1 fruit fly cellular context compared by ENCODE assay signal in the genomic region with DNA sequence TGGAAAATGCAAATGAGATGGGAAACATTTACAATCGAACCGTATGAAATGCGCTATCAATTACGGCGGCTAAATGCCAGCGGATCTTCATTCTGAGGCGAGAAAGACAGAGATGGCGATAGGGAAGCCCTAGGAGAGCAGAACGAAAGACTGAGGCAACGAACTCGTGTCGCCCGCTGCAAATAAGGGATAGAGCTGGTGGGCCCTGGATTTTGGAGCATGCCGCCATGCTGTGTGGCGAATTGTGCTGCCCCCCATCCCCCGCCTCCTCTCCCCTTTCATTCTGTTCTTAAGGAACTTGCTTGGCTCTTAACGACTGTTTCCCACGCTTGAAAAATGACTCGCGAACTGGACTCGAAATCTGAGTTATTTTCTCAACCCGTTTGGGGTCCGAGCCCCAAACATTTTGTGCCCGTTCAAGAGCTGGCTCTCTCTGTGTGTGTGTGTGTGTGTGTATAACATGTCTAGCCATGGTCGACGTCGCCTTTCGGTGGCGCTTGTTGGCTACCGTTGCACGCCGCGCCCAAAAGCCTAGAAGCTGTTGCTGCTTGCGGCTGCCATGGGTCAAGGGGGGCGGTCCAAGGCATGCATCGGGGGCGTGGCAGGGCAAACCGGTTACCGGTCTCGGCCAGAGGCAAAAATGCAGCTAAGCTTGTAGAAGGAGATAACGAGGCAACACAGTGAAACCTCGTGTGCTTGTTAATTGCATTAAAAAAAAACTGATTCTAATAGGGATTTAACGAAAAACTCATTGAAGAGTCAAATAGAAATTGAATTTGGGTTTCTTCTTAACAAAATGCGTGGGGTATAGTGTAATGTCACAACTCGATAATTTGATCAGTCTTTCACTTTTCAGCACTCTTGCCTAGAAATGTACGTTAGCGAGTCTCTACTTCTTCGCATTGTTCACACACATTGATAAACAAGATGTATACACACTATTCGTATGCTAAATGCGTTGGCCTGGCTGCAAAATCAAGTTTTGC.
A peak's percentile ranks its signal among the peaks of the same experiment; 100 is the strongest.
TF ChIP-seq lines count a peak whose summit lies in the region.

No protein-coding gene starts in this region.

TF ChIP-seq in whole organism, embryonic, 481 proteins besides CTCF, POLR2A, EP300 and RAD21 (continued from another document and continues in another):
- TF ChIP-seq row (GFP tag; IDR thresholded peaks at IDR 0.05; lab: Robert Waterston, UW) (peak; percentile 60), Drgx (GFP tag; IDR thresholded peaks at IDR 0.05; lab: Robert Waterston, UW) (peak; percentile 74; the same call in 1 of the 2 replicates), danr (GFP tag; IDR thresholded peaks at IDR 0.05; lab: Robert Waterston, UW) (no peak), CG3065 (GFP tag; optimal IDR thresholded peaks at IDR 0.05; lab: Kevin White, UChicago) (no peak), Lim3 (GFP tag; IDR thresholded peaks at IDR 0.05; lab: Robert Waterston, UW) (no peak), CG30403 (GFP tag; optimal IDR thresholded peaks at IDR 0.05; lab: Kevin White, UChicago) (no peak), Sry-δ (GFP tag; optimal IDR thresholded peaks at IDR 0.05; lab: Kevin White, UChicago) (no peak), CG14441 (GFP tag; IDR thresholded peaks at IDR 0.05; lab: Robert Waterston, UW) (peak; percentile 54), H15 (GFP tag; IDR thresholded peaks at IDR 0.05; lab: Robert Waterston, UW) (no peak), CG8388 (GFP tag; optimal IDR thresholded peaks at IDR 0.05; lab: Kevin White, UChicago) (no peak), ash1 (GFP tag; optimal IDR thresholded peaks at IDR 0.05; lab: Kevin White, UChicago) (no peak), Xbp1 (GFP tag; optimal IDR thresholded peaks at IDR 0.05; lab: Kevin White, UChicago) (no peak), twi (tag; optimal IDR thresholded peaks at IDR 0.05; lab: Kevin White, UChicago) (no peak), CG8089 (GFP tag; optimal IDR thresholded peaks at IDR 0.05; lab: Kevin White, UChicago) (no peak), onecut (GFP tag; IDR thresholded peaks at IDR 0.05; lab: Robert Waterston, UW) (no peak), CoRest (tag; optimal IDR thresholded peaks at IDR 0.05; lab: Kevin White, UChicago) (no peak), ATbp (GFP tag; optimal IDR thresholded peaks at IDR 0.05; lab: Kevin White, UChicago) (no peak), CG11398 (GFP tag; optimal IDR thresholded peaks at IDR 0.05; lab: Kevin White, UChicago) (no peak), al (GFP tag; IDR thresholded peaks at IDR 0.05; lab: Robert Waterston, UW) (no peak), Dfd (GFP tag; optimal IDR thresholded peaks at IDR 0.05; lab: Kevin White, UChicago) (no peak), Optix (GFP tag; IDR thresholded peaks at IDR 0.05; lab: Robert Waterston, UW) (no peak), CG18262 (tag; optimal IDR thresholded peaks at IDR 0.05; lab: Kevin White, UChicago) (no peak), Gug (GFP tag; IDR thresholded peaks at IDR 0.05; lab: Robert Waterston, UW) (no peak), Dad (GFP tag; optimal IDR thresholded peaks at IDR 0.05; lab: Kevin White, UChicago) (no peak), CG4360 (GFP tag; IDR thresholded peaks at IDR 0.05; lab: Robert Waterston, UW) (no peak), dpn (GFP tag; optimal IDR thresholded peaks at IDR 0.05; lab: Kevin White, UChicago) (no peak), HHEX (GFP tag; optimal IDR thresholded peaks at IDR 0.05; lab: Kevin White, UChicago) (no peak), odd (GFP tag; optimal IDR thresholded peaks at IDR 0.05; lab: Kevin White, UChicago) (no peak), CG15479 (GFP tag; optimal IDR thresholded peaks at IDR 0.05; lab: Kevin White, UChicago) (no peak), caup (GFP tag; optimal IDR thresholded peaks at IDR 0.05; lab: Kevin White, UChicago; ENCODE audit: severe bottlenecking) (no peak), Atf3 (GFP tag; optimal IDR thresholded peaks at IDR 0.05; lab: Kevin White, UChicago) (no peak), CG14965 (GFP tag; optimal IDR thresholded peaks at IDR 0.05; lab: Kevin White, UChicago; ENCODE audit: borderline replicate concordance) (no peak), hkb (optimal IDR thresholded peaks at IDR 0.05; lab: Kevin White, UChicago) (no peak), hkb (GFP tag; IDR thresholded peaks at IDR 0.05; lab: Robert Waterston, UW) (peak; percentile 40; the same call in 1 of the 2 replicates), CG6254 (GFP tag; optimal IDR thresholded peaks at IDR 0.05; lab: Kevin White, UChicago) (no peak), CG10959 (GFP tag; IDR thresholded peaks at IDR 0.05; lab: Robert Waterston, UW) (no peak), tx (GFP tag; optimal IDR thresholded peaks at IDR 0.05; lab: Kevin White, UChicago) (no peak), CG12391 (tag; optimal IDR thresholded peaks at IDR 0.05; lab: Kevin White, UChicago) (no peak), lbe (GFP tag; optimal IDR thresholded peaks at IDR 0.05; lab: Kevin White, UChicago) (peak; percentile 23), sens-2 (GFP tag; IDR thresholded peaks at IDR 0.05; lab: Robert Waterston, UW) (no peak), CG13123 (GFP tag; optimal IDR thresholded peaks at IDR 0.05; lab: Kevin White, UChicago) (no peak), CG1832 (GFP tag; optimal IDR thresholded peaks at IDR 0.05; lab: Kevin White, UChicago) (no peak), Bteb2 (GFP tag; optimal IDR thresholded peaks at IDR 0.05; lab: Kevin White, UChicago) (no peak), Hr78 (GFP tag; optimal IDR thresholded peaks at IDR 0.05; lab: Kevin White, UChicago) (peak in 1 of 2 experiments; percentile 21), Taf1 (GFP tag; IDR thresholded peaks at IDR 0.05; lab: Robert Waterston, UW) (no peak), CG3407 (GFP tag; optimal IDR thresholded peaks at IDR 0.05; lab: Kevin White, UChicago) (no peak), CG2129 (GFP tag; IDR thresholded peaks at IDR 0.05; lab: Robert Waterston, UW; ENCODE audit: partially characterized antibody) (no peak), Pdp1 (GFP tag; optimal IDR thresholded peaks at IDR 0.05; lab: Kevin White, UChicago) (peak in 1 of 2 experiments; percentile 32), CG4424 (GFP tag; optimal IDR thresholded peaks at IDR 0.05; lab: Kevin White, UChicago) (no peak), knrl (GFP tag; IDR thresholded peaks at IDR 0.05; lab: Robert Waterston, UW; ENCODE audit: partially characterized antibody) (no peak), CG2889 (GFP tag; IDR thresholded peaks at IDR 0.05; lab: Robert Waterston, UW) (no peak), CG6765 (GFP tag; optimal IDR thresholded peaks at IDR 0.05; lab: Kevin White, UChicago) (no peak), CG9215 (GFP tag; IDR thresholded peaks at IDR 0.05; lab: Robert Waterston, UW) (no peak), CG11560 (tag; IDR thresholded peaks at IDR 0.05; lab: Robert Waterston, UW) (no peak), klu (GFP tag; IDR thresholded peaks at IDR 0.05; lab: Robert Waterston, UW) (no peak), CG10267 (tag; optimal IDR thresholded peaks at IDR 0.05; lab: Kevin White, UChicago) (no peak), sna (GFP tag; IDR thresholded peaks at IDR 0.05; lab: Robert Waterston, UW; ENCODE audit: partially characterized antibody) (no peak), lola (GFP tag; optimal IDR thresholded peaks at IDR 0.05; lab: Kevin White, UChicago) (no peak), da (GFP tag; optimal IDR thresholded peaks at IDR 0.05; lab: Kevin White, UChicago) (no peak), CG8944 (GFP tag; optimal IDR thresholded peaks at IDR 0.05; lab: Kevin White, UChicago) (no peak), CG30020 (tag; optimal IDR thresholded peaks at IDR 0.05; lab: Kevin White, UChicago) (no peak), sob (GFP tag; IDR thresholded peaks at IDR 0.05; lab: Robert Waterston, UW) (no peak), Awh (GFP tag; IDR thresholded peaks at IDR 0.05; lab: Robert Waterston, UW) (0 out of 2 replicates have a peak, but pooled peaks have one; percentile 28), CG33557 (GFP tag; optimal IDR thresholded peaks at IDR 0.05; lab: Kevin White, UChicago) (no peak), CG10979 (tag; optimal IDR thresholded peaks at IDR 0.05; lab: Kevin White, UChicago) (no peak), cas (GFP tag; IDR thresholded peaks at IDR 0.05; lab: Robert Waterston, UW) (no peak), D19A (tag; optimal IDR thresholded peaks at IDR 0.05; lab: Kevin White, UChicago) (no peak), TFAM (GFP tag; optimal IDR thresholded peaks at IDR 0.05; lab: Kevin White, UChicago) (no peak), CG31224 (GFP tag; IDR thresholded peaks at IDR 0.05; lab: Robert Waterston, UW) (no peak), grn (GFP tag; optimal IDR thresholded peaks at IDR 0.05; lab: Kevin White, UChicago) (no peak), CG15514 (GFP tag; optimal IDR thresholded peaks at IDR 0.05; lab: Kevin White, UChicago) (no peak), CG18599 (GFP tag; optimal IDR thresholded peaks at IDR 0.05; lab: Kevin White, UChicago) (no peak), mam (GFP tag; optimal IDR thresholded peaks at IDR 0.05; lab: Kevin White, UChicago) (no peak), dmrt11E (tag; optimal IDR thresholded peaks at IDR 0.05; lab: Kevin White, UChicago) (no peak), CG4328 (GFP tag; optimal IDR thresholded peaks at IDR 0.05; lab: Kevin White, UChicago) (no peak), h (optimal IDR thresholded peaks at IDR 0.05; lab: Kevin White, UChicago) (no peak), bowl (GFP tag; IDR thresholded peaks at IDR 0.05; lab: Robert Waterston, UW) (no peak), wdn (GFP tag; IDR thresholded peaks at IDR 0.05; lab: Robert Waterston, UW) (no peak), disco-r (GFP tag; optimal IDR thresholded peaks at IDR 0.05; lab: Kevin White, UChicago) (no peak), CG33213 (GFP tag; optimal IDR thresholded peaks at IDR 0.05; lab: Kevin White, UChicago) (no peak), CG4707 (GFP tag; optimal IDR thresholded peaks at IDR 0.05; lab: Kevin White, UChicago) (no peak), lmd (GFP tag; IDR thresholded peaks at IDR 0.05; lab: Robert Waterston, UW) (no peak), CG11504 (tag; optimal IDR thresholded peaks at IDR 0.05; lab: Kevin White, UChicago) (peak; percentile 43), gsb (GFP tag; IDR thresholded peaks at IDR 0.05; lab: Robert Waterston, UW) (no peak), Myb (GFP tag; optimal IDR thresholded peaks at IDR 0.05; lab: Kevin White, UChicago) (no peak), Doc3 (GFP tag; IDR thresholded peaks at IDR 0.05; lab: Robert Waterston, UW; ENCODE audit: partially characterized antibody) (no peak), CG6791 (GFP tag; IDR thresholded peaks at IDR 0.05; lab: Robert Waterston, UW; ENCODE audit: partially characterized antibody) (no peak), amos (GFP tag; IDR thresholded peaks at IDR 0.05; lab: Robert Waterston, UW; ENCODE audit: partially characterized antibody) (no peak), bbx (GFP tag; IDR thresholded peaks at IDR 0.05; lab: Robert Waterston, UW; ENCODE audit: partially characterized antibody) (no peak), PHDP (tag; optimal IDR thresholded peaks at IDR 0.05; lab: Kevin White, UChicago) (no peak), bcd (GFP tag; optimal IDR thresholded peaks at IDR 0.05; lab: Kevin White, UChicago) (no peak), CG3838 (GFP tag; optimal IDR thresholded peaks at IDR 0.05; lab: Kevin White, UChicago) (no peak), nmo (GFP tag; optimal IDR thresholded peaks at IDR 0.05; lab: Kevin White, UChicago) (peak; percentile 1), jing (GFP tag; optimal IDR thresholded peaks at IDR 0.05; lab: Kevin White, UChicago) (no peak), oc (tag; optimal IDR thresholded peaks at IDR 0.05; lab: Kevin White, UChicago) (peak; percentile 42), CG9932 (GFP tag; IDR thresholded peaks at IDR 0.05; lab: Robert Waterston, UW) (no peak), ato (GFP tag; IDR thresholded peaks at IDR 0.05; lab: Robert Waterston, UW; ENCODE audit: partially characterized antibody) (no peak), CG12659 (GFP tag; optimal IDR thresholded peaks at IDR 0.05; lab: Kevin White, UChicago) (no peak), CG1792 (GFP tag; optimal IDR thresholded peaks at IDR 0.05; lab: Kevin White, UChicago) (no peak), Blimp-1 (GFP tag; optimal IDR thresholded peaks at IDR 0.05; lab: Kevin White, UChicago) (peak; percentile 34), Eip74EF (GFP tag; optimal IDR thresholded peaks at IDR 0.05; lab: Kevin White, UChicago) (no peak), CG9876 (GFP tag; optimal IDR thresholded peaks at IDR 0.05; lab: Kevin White, UChicago) (no peak), CG4404 (GFP tag; IDR thresholded peaks at IDR 0.05; lab: Robert Waterston, UW) (no peak), ase (GFP tag; IDR thresholded peaks at IDR 0.05; lab: Robert Waterston, UW) (no peak), CG9609 (GFP tag; optimal IDR thresholded peaks at IDR 0.05; lab: Kevin White, UChicago) (no peak), lab (GFP tag; optimal IDR thresholded peaks at IDR 0.05; lab: Kevin White, UChicago) (no peak), Oaz (GFP tag; IDR thresholded peaks at IDR 0.05; lab: Robert Waterston, UW) (no peak), abd-A (tag; optimal IDR thresholded peaks at IDR 0.05; lab: Kevin White, UChicago) (no peak), chif (GFP tag; optimal IDR thresholded peaks at IDR 0.05; lab: Kevin White, UChicago) (no peak), CG4617 (GFP tag; optimal IDR thresholded peaks at IDR 0.05; lab: Kevin White, UChicago; ENCODE audit: borderline replicate concordance) (no peak), CG10543 (GFP tag; optimal IDR thresholded peaks at IDR 0.05; lab: Kevin White, UChicago) (no peak), Hey (tag; optimal IDR thresholded peaks at IDR 0.05; lab: Kevin White, UChicago) (no peak), CG12155 (GFP tag; optimal IDR thresholded peaks at IDR 0.05; lab: Kevin White, UChicago) (no peak), grau (tag; optimal IDR thresholded peaks at IDR 0.05; lab: Kevin White, UChicago) (peak; percentile 85), NFAT (GFP tag; IDR thresholded peaks at IDR 0.05; lab: Robert Waterston, UW) (no peak), Nf-YA (GFP tag; IDR thresholded peaks at IDR 0.05; lab: Robert Waterston, UW) (no peak), slp2 (GFP tag; optimal IDR thresholded peaks at IDR 0.05; lab: Kevin White, UChicago) (no peak), CG18011 (GFP tag; optimal IDR thresholded peaks at IDR 0.05; lab: Kevin White, UChicago) (no peak), CG10321 (GFP tag; IDR thresholded peaks at IDR 0.05; lab: Robert Waterston, UW) (no peak), CG17612 (GFP tag; IDR thresholded peaks at IDR 0.05; lab: Robert Waterston, UW) (no peak), CG14050 (GFP tag; IDR thresholded peaks at IDR 0.05; lab: Robert Waterston, UW) (no peak), cg (GFP tag; optimal IDR thresholded peaks at IDR 0.05; lab: Kevin White, UChicago) (peak; percentile 25), NC2β (GFP tag; optimal IDR thresholded peaks at IDR 0.05; lab: Kevin White, UChicago) (no peak), gem (tag; optimal IDR thresholded peaks at IDR 0.05; lab: Kevin White, UChicago) (peak; percentile 27), CG7556 (GFP tag; optimal IDR thresholded peaks at IDR 0.05; lab: Kevin White, UChicago) (no peak), trh (GFP tag; optimal IDR thresholded peaks at IDR 0.05; lab: Kevin White, UChicago) (no peak)
